Worm (Caenorhabditis elegans): ENCODE data around the gene dos-1.

Gene dos-1

ce11 chrIII:9136587-9136986 is 32.8 kb downstream of the dos-1 start, which contains the start of gene eat-4:
eat-4 (plus strand) TSS chrIII:9136887.
- TF ChIP-seq nhr-76 (tag; optimal IDR thresholded peaks at IDR 0.05) (no peak), lsy-12 (tag; optimal IDR thresholded peaks at IDR 0.05) (no peak), pha-4 (tag; optimal IDR thresholded peaks at IDR 0.05) (no peak), jun-1 (tag; optimal IDR thresholded peaks at IDR 0.05) (no peak), aly-2 (tag; optimal IDR thresholded peaks at IDR 0.05) (no peak), nhr-77 (tag; optimal IDR thresholded peaks at IDR 0.05) (no peak)

ce11 chrIII:9138601-9139000 is 34.9 kb downstream of the dos-1 start, which contains the start of gene ZK512.7:
ZK512.7 (minus strand) TSS chrIII:9138701.
- no peak for TF ChIP-seq nhr-11 (tag; optimal IDR thresholded peaks at IDR 0.05)
- no peak for TF ChIP-seq nhr-23 (tag; optimal IDR thresholded peaks at IDR 0.05)
- no peak for TF ChIP-seq lsy-12 (tag; optimal IDR thresholded peaks at IDR 0.05)
- no peak for TF ChIP-seq elt-1 (tag; optimal IDR thresholded peaks at IDR 0.05)
- TF ChIP-seq unc-39 (tag; optimal IDR thresholded peaks at IDR 0.05) = no peak
- no peak for TF ChIP-seq nhr-76 (tag; optimal IDR thresholded peaks at IDR 0.05)
- TF ChIP-seq aly-2 (tag; optimal IDR thresholded peaks at IDR 0.05) = no peak
- TF ChIP-seq nhr-67 (tag; optimal IDR thresholded peaks at IDR 0.05) = no peak

- TF ChIP-seq ztf-11 (tag; optimal IDR thresholded peaks at IDR 0.05) (no peak), ceh-28 (tag; optimal IDR thresholded peaks at IDR 0.05) (no peak), nfya-1 (tag; optimal IDR thresholded peaks at IDR 0.05; ENCODE audit: insufficient read depth) (peak; percentile 11), nhr-23 (tag; optimal IDR thresholded peaks at IDR 0.05) (no peak), hmg-11 (tag; optimal IDR thresholded peaks at IDR 0.05) (peak; percentile 7), elt-2 (tag; optimal IDR thresholded peaks at IDR 0.05) (no peak), aly-2 (tag; optimal IDR thresholded peaks at IDR 0.05) (no peak), nhr-237 (tag; optimal IDR thresholded peaks at IDR 0.05) (no peak)
These were observed 40.2 kb downstream of the dos-1 start, which contains the start of gene ZK512.11 for ce11 chrIII:9143911-9144310. ZK512.11 (plus strand) TSS chrIII:9144211.

- TF ChIP-seq unc-62 (GFP tag; optimal IDR thresholded peaks at IDR 0.05) (no peak), pha-4 (tag; optimal IDR thresholded peaks at IDR 0.05) (peak; percentile 52), nfya-1 (tag; optimal IDR thresholded peaks at IDR 0.05; ENCODE audit: insufficient read depth) (no peak), mdl-1 (tag; optimal IDR thresholded peaks at IDR 0.05) (no peak)
These were observed 41.1 kb downstream of the dos-1 start, which contains the start of the genes ZK512.2 and ZK512.4 for ce11 chrIII:9144744-9145390. ZK512.2 (minus strand) TSS chrIII:9144794. ZK512.4 (plus strand) TSS chrIII:9145340.

ce11 chrIII:9145765-9146164 is 42.0 kb downstream of the dos-1 start, which contains the start of gene ZK512.8:
ZK512.8 (plus strand) TSS chrIII:9146065.
- TF ChIP-seq snpc-4 (tag; optimal IDR thresholded peaks at IDR 0.05) (no peak), ceh-16 (tag; optimal IDR thresholded peaks at IDR 0.05) (no peak), egl-5 (tag; optimal IDR thresholded peaks at IDR 0.05) (no peak), daf-12 (tag; optimal IDR thresholded peaks at IDR 0.05) (no peak), ama-1 (optimal IDR thresholded peaks at IDR 0.05) (no peak), nhr-77 (tag; optimal IDR thresholded peaks at IDR 0.05) (no peak), nfya-1 (tag; optimal IDR thresholded peaks at IDR 0.05; ENCODE audit: insufficient read depth) (no peak), jun-1 (tag; optimal IDR thresholded peaks at IDR 0.05) (no peak), pqm-1 (tag; optimal IDR thresholded peaks at IDR 0.05) (no peak), ceh-9 (tag; optimal IDR thresholded peaks at IDR 0.05) (no peak), nhr-76 (tag; optimal IDR thresholded peaks at IDR 0.05) (no peak), ztf-4 (tag; optimal IDR thresholded peaks at IDR 0.05) (no peak), fos-1 (tag; optimal IDR thresholded peaks at IDR 0.05) (no peak), fkh-2 (tag; optimal IDR thresholded peaks at IDR 0.05) (no peak), nhr-237 (tag; optimal IDR thresholded peaks at IDR 0.05) (no peak), zag-1 (tag; optimal IDR thresholded peaks at IDR 0.05) (no peak), elt-1 (tag; optimal IDR thresholded peaks at IDR 0.05) (no peak), nhr-11 (tag; optimal IDR thresholded peaks at IDR 0.05) (no peak)

- TF ChIP-seq ama-1 (optimal IDR thresholded peaks at IDR 0.05) (no peak), lsy-12 (tag; optimal IDR thresholded peaks at IDR 0.05) (no peak), fkh-2 (tag; optimal IDR thresholded peaks at IDR 0.05) (no peak), snpc-4 (tag; optimal IDR thresholded peaks at IDR 0.05) (no peak)
These were observed 45.4 kb downstream of the dos-1 start for ce11 chrIII:9149132-9149531.

Measured in whole organism, L3 larva.